Worm (Caenorhabditis elegans): ENCODE data around the gene Y34B4A.2.

ce11 chrX:5303500-5303899 is 24.2 kb downstream of the Y34B4A.2 start, which contains the start of gene ags-3:
- TF ChIP-seq B0310.2 (tag; optimal IDR thresholded peaks at IDR 0.05) (no peak), ceh-36 (tag; optimal IDR thresholded peaks at IDR 0.05) (no peak), ama-1 (optimal IDR thresholded peaks at IDR 0.05) (no peak), ets-7 (tag; optimal IDR thresholded peaks at IDR 0.05) (no peak), scrt-1 (GFP tag; IDR thresholded peaks at IDR 0.05) (no peak), pes-1 (GFP tag; IDR thresholded peaks at IDR 0.05) (no peak)

Data from whole organism, early embryonic.